Fruit fly (Drosophila melanogaster) whole organism, embryonic: ENCODE measurements around the gene nAChRalpha5.
A peak's percentile ranks its signal among the peaks of the same experiment; 100 is the strongest.

Experiments
- Aef1 ChIP-seq: fragments of 200-800 bp; sonication (Bioruptor generic); IDR thresholded peaks from 3 replicates; pipeline ENCODE4 v1.3.6; 2022; ENCODE audit warnings: missing biosample characterization, missing genetic modification characterization
- Bteb2 ChIP-seq: fragments of 200-800 bp; sonication (Bioruptor generic); optimal IDR thresholded peaks from 2 replicates; lab custom pipeline; 2016; ENCODE audit warnings: missing biosample characterization, missing genetic modification characterization
- CG12769 ChIP-seq: fragments of 200-800 bp; sonication (Bioruptor generic); optimal IDR thresholded peaks from 2 replicates; lab custom pipeline; 2019; ENCODE audit warnings: missing biosample characterization, mild to moderate bottlenecking, missing genetic modification characterization, moderate library complexity
- CG13624 ChIP-seq: fragments of 200-800 bp; sonication (Bioruptor generic); optimal IDR thresholded peaks from 2 replicates; lab custom pipeline; 2016; ENCODE audit warnings: missing biosample characterization, missing genetic modification characterization
- CG14667 ChIP-seq: fragments of 200-800 bp; sonication (Bioruptor generic); IDR thresholded peaks from 2 replicates; pipeline ENCODE4 v1.3.6; 2022; ENCODE audit warnings: missing biosample characterization, missing genetic modification characterization
- CG17328 ChIP-seq: fragments of 200-800 bp; sonication (Bioruptor generic); IDR thresholded peaks from 2 replicates; pipeline ENCODE4 v1.3.6; 2022; ENCODE audit warnings: missing biosample characterization, missing genetic modification characterization
- CG17361 ChIP-seq: fragments of 200-800 bp; sonication (Bioruptor generic); IDR thresholded peaks from 3 replicates; pipeline ENCODE4 v1.3.6; 2022; ENCODE audit warnings: missing biosample characterization, missing genetic modification characterization
- CG1792 ChIP-seq: fragments of 200-800 bp; sonication (Bioruptor generic); optimal IDR thresholded peaks from 2 replicates; lab custom pipeline; 2016; ENCODE audit warnings: missing biosample characterization, missing genetic modification characterization
- CG34376 ChIP-seq: fragments of 200-800 bp; sonication (Bioruptor generic); optimal IDR thresholded peaks from 2 replicates; lab custom pipeline; 2018; ENCODE audit warnings: missing biosample characterization, mild to moderate bottlenecking, missing genetic modification characterization
- CG3838 ChIP-seq: fragments of 200-800 bp; sonication (Bioruptor generic); optimal IDR thresholded peaks from 3 replicates; lab custom pipeline; 2016; ENCODE audit warnings: missing biosample characterization, missing genetic modification characterization
- CG4820 ChIP-seq: fragments of 200-800 bp; sonication (Bioruptor generic); optimal IDR thresholded peaks from 3 replicates; lab custom pipeline; 2016; ENCODE audit warnings: missing biosample characterization, missing genetic modification characterization
- CG7745 ChIP-seq: fragments of 200-800 bp; sonication (Bioruptor generic); optimal IDR thresholded peaks from 2 replicates; lab custom pipeline; 2018; ENCODE audit warnings: missing biosample characterization, mild to moderate bottlenecking, missing genetic modification characterization, moderate library complexity
- CG7928 ChIP-seq: fragments of 200-800 bp; sonication (Bioruptor generic); optimal IDR thresholded peaks from 2 replicates; lab custom pipeline; 2017; ENCODE audit warnings: missing biosample characterization, mild to moderate bottlenecking, missing genetic modification characterization
- CG8281 ChIP-seq: fragments of 200-800 bp; sonication (Bioruptor generic); optimal IDR thresholded peaks from 2 replicates; lab custom pipeline; 2018; ENCODE audit warnings: missing biosample characterization, mild to moderate bottlenecking, missing genetic modification characterization, moderate library complexity
- CG9215 ChIP-seq: fragments of 200-800 bp; sonication (Bioruptor generic); IDR thresholded peaks from 2 replicates; pipeline ENCODE4 v1.3.6; 2022; ENCODE audit warnings: missing biosample characterization, missing genetic modification characterization
- CG9609 ChIP-seq: fragments of 200-800 bp; sonication (Bioruptor generic); optimal IDR thresholded peaks from 3 replicates; lab custom pipeline; 2016; ENCODE audit warnings: missing biosample characterization, missing genetic modification characterization
- CkIIα-i1 ChIP-seq: fragments of 200-800 bp; sonication (Bioruptor generic); IDR thresholded peaks from 2 replicates; pipeline ENCODE4 v1.3.6; 2022; ENCODE audit warnings: missing biosample characterization, missing genetic modification characterization
- Dad ChIP-seq: fragments of 200-800 bp; sonication (Bioruptor generic); optimal IDR thresholded peaks from 3 replicates; lab custom pipeline; 2016; ENCODE audit warnings: missing biosample characterization, missing genetic modification characterization
- Deaf1 ChIP-seq: fragments of 200-800 bp; optimal IDR thresholded peaks from 3 replicates; lab custom pipeline; 2019; ENCODE audit warnings: missing biosample characterization, mild to moderate bottlenecking, missing genetic modification characterization, moderate library complexity
- Dip2 ChIP-seq: fragments of 200-800 bp; sonication (Bioruptor generic); IDR thresholded peaks from 2 replicates; pipeline ENCODE4 v1.3.6; 2022; ENCODE audit warnings: missing biosample characterization, missing genetic modification characterization
- Dll ChIP-seq: fragments of 200-800 bp; sonication (Bioruptor generic); IDR thresholded peaks from 4 replicates; pipeline ENCODE4 v1.3.6; 2022; ENCODE audit warnings: missing biosample characterization, missing genetic modification characterization; ENCODE audit not compliant: partially characterized antibody
- Doc2 ChIP-seq: fragments of 200-800 bp; sonication (Bioruptor generic); IDR thresholded peaks from 2 replicates; pipeline ENCODE4 v1.3.6; 2022; ENCODE audit warnings: missing biosample characterization, missing genetic modification characterization
- ERR ChIP-seq: fragments of 200-800 bp; sonication (Bioruptor generic); optimal IDR thresholded peaks from 2 replicates; lab custom pipeline; 2016; ENCODE audit warnings: missing biosample characterization, missing genetic modification characterization
- Fer1 ChIP-seq: fragments of 200-800 bp; sonication (Bioruptor generic); optimal IDR thresholded peaks from 2 replicates; lab custom pipeline; 2017; ENCODE audit warnings: missing biosample characterization, mild to moderate bottlenecking, missing genetic modification characterization
- Hey ChIP-seq: fragments of 200-800 bp; sonication (Bioruptor generic); optimal IDR thresholded peaks from 3 replicates; lab custom pipeline; 2018; ENCODE audit warnings: missing biosample characterization, mild to moderate bottlenecking, missing genetic modification characterization
- Hmr ChIP-seq: fragments of 200-800 bp; sonication (Bioruptor generic); optimal IDR thresholded peaks from 3 replicates; lab custom pipeline; 2017; ENCODE audit warnings: mild to moderate bottlenecking, missing biosample characterization, missing genetic modification reagents, missing genetic modification characterization
- Hr3 ChIP-seq: fragments of 200-800 bp; sonication (Bioruptor generic); optimal IDR thresholded peaks from 3 replicates; lab custom pipeline; 2016; ENCODE audit warnings: missing biosample characterization, missing genetic modification characterization
- Hr78 ChIP-seq, 2 experiments: fragments of 200-800 bp in 1 of 2; fragments of >200 bp in 1 of 2; sonication (Bioruptor generic) in 1 of 2; optimal IDR thresholded peaks; 2 replicates each; lab custom pipeline; 2017 to 2019; ENCODE audit warnings: missing biosample characterization in 2 of 2, missing genetic modification characterization in 2 of 2, mild to moderate bottlenecking in 1 of 2, moderate library complexity in 1 of 2
- MTF-1 ChIP-seq: fragments of 200-800 bp; sonication (Bioruptor generic); optimal IDR thresholded peaks from 2 replicates; lab custom pipeline; 2018; ENCODE audit warnings: missing biosample characterization, mild to moderate bottlenecking, missing genetic modification characterization, borderline replicate concordance
- Mrtf ChIP-seq: fragments of 200-800 bp; sonication (Bioruptor generic); IDR thresholded peaks from 3 replicates; pipeline ENCODE4 v1.3.6; 2022; ENCODE audit warnings: missing biosample characterization, missing genetic modification characterization
- NFAT ChIP-seq: fragments of 200-800 bp; sonication (Bioruptor generic); IDR thresholded peaks from 2 replicates; pipeline ENCODE4 v1.3.6; 2022; ENCODE audit warnings: missing biosample characterization, missing genetic modification characterization
- Opbp ChIP-seq: fragments of 200-800 bp; sonication (Bioruptor generic); IDR thresholded peaks from 3 replicates; pipeline ENCODE4 v1.3.6; 2022; ENCODE audit warnings: missing biosample characterization, missing genetic modification characterization; ENCODE audit not compliant: partially characterized antibody
- PHDP ChIP-seq: fragments of 200-800 bp; sonication (Bioruptor generic); optimal IDR thresholded peaks from 3 replicates; lab custom pipeline; 2018; ENCODE audit warnings: missing biosample characterization, mild to moderate bottlenecking, missing genetic modification characterization, moderate library complexity
- Stat92E ChIP-seq, 3 experiments: fragments of >200 bp in 2 of 3; fragments of 200-800 bp in 1 of 3; sonication (Bioruptor generic) in 1 of 3; optimal IDR thresholded peaks; 2 replicates each; lab custom pipeline; 2017 to 2019; ENCODE audit warnings: missing biosample characterization in 3 of 3, missing genetic modification characterization in 3 of 3, mild to moderate bottlenecking in 1 of 3, moderate library complexity in 1 of 3
- Xrp1 ChIP-seq: fragments of 200-800 bp; sonication (Bioruptor generic); IDR thresholded peaks from 2 replicates; pipeline ENCODE4 v1.3.6; 2022; ENCODE audit warnings: missing biosample characterization, missing genetic modification characterization
- ase ChIP-seq: fragments of 200-800 bp; sonication (Bioruptor generic); IDR thresholded peaks from 3 replicates; pipeline ENCODE4 v1.3.6; 2022; ENCODE audit warnings: missing biosample characterization, missing genetic modification characterization
- az2 ChIP-seq: fragments of 200-800 bp; sonication (Bioruptor generic); optimal IDR thresholded peaks from 3 replicates; lab custom pipeline; 2016; ENCODE audit warnings: missing biosample characterization, missing genetic modification characterization
- bab2 ChIP-seq: fragments of 200-800 bp; sonication (Bioruptor generic); optimal IDR thresholded peaks from 2 replicates; lab custom pipeline; 2016; ENCODE audit warnings: missing biosample characterization, missing genetic modification characterization
- cato ChIP-seq: fragments of 200-800 bp; sonication (Bioruptor generic); optimal IDR thresholded peaks from 2 replicates; lab custom pipeline; 2016; ENCODE audit warnings: missing biosample characterization, missing genetic modification characterization, borderline replicate concordance
- chm ChIP-seq: fragments of 200-800 bp; sonication (Bioruptor generic); IDR thresholded peaks from 2 replicates; pipeline ENCODE4 v1.3.6; 2022; ENCODE audit warnings: missing biosample characterization, missing genetic modification characterization
- crp ChIP-seq, 2 experiments: fragments of 200-800 bp; sonication (Bioruptor generic); optimal IDR thresholded peaks; 2 replicates in 1 of 2; 3 replicates in 1 of 2; lab custom pipeline; 2017; ENCODE audit warnings: missing biosample characterization in 2 of 2, missing genetic modification characterization in 2 of 2, mild to moderate bottlenecking in 1 of 2, moderate library complexity in 1 of 2
- eve ChIP-seq, 2 experiments: fragments of >200 bp; optimal IDR thresholded peaks; 2 replicates each; lab custom pipeline; 2017; ENCODE audit warnings: missing biosample characterization in 2 of 2, missing genetic modification characterization in 2 of 2
- fd96Cb ChIP-seq: fragments of 200-800 bp; sonication (Bioruptor generic); optimal IDR thresholded peaks from 2 replicates; lab custom pipeline; 2018; ENCODE audit warnings: missing biosample characterization, mild to moderate bottlenecking, missing genetic modification characterization, moderate library complexity
- ind ChIP-seq: fragments of 200-800 bp; sonication (Bioruptor generic); optimal IDR thresholded peaks from 3 replicates; lab custom pipeline; 2016; ENCODE audit warnings: missing biosample characterization, missing genetic modification characterization
- nmo ChIP-seq: fragments of 200-800 bp; sonication (Bioruptor generic); optimal IDR thresholded peaks from 2 replicates; lab custom pipeline; 2018; ENCODE audit warnings: missing biosample characterization, mild to moderate bottlenecking, missing genetic modification characterization, moderate library complexity
- nom ChIP-seq: fragments of 200-800 bp; sonication (Bioruptor generic); optimal IDR thresholded peaks from 2 replicates; lab custom pipeline; 2017; ENCODE audit warnings: missing biosample characterization, missing genetic modification characterization, mild to moderate bottlenecking, moderate library complexity, missing genetic modification reagents
- sens ChIP-seq: fragments of 200-800 bp; sonication (Bioruptor generic); peaks from one replicate; lab custom pipeline; 2016; ENCODE audit warnings: missing biosample characterization, missing genetic modification characterization
- sima ChIP-seq: fragments of 200-800 bp; sonication (Bioruptor generic); optimal IDR thresholded peaks from 2 replicates; lab custom pipeline; 2016; ENCODE audit warnings: missing biosample characterization, missing genetic modification characterization
- tap ChIP-seq: fragments of 200-800 bp; optimal IDR thresholded peaks from 3 replicates; lab custom pipeline; 2019; ENCODE audit warnings: missing biosample characterization, mild to moderate bottlenecking, missing genetic modification characterization, moderate library complexity
- zen2 ChIP-seq: fragments of 200-800 bp; sonication (Bioruptor generic); IDR thresholded peaks from 3 replicates; pipeline ENCODE4 v1.3.6; 2022; ENCODE audit warnings: missing biosample characterization, missing genetic modification characterization; ENCODE audit not compliant: partially characterized antibody

The nAChRalpha5 gene

DNA sequence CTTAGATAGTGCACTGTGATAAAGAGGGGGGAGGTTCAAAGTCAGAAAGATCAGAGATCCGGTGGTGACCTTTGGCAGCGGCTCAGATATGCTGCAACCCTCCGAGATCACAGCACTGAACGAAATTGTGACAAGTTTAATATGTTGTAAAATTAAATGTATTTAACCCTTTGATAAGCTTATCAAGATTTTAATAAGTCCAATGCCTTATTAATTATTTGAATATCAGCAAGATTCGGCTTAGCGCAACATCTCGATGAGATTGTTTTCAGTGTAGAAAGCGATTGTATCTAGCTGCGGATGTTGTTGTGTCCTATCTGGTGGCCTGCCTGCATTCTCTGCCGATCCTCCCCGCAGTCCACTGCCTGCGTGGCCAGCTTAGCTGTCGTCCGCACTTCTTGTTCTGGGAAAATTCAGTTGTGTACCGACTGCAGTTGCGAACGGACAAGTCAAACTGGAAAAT, 7.2 kb downstream of the nAChRalpha5 start, which contains the start of gene NimC4 (continued):
- TF ChIP-seq sima (GFP tag; lab: Kevin White, UChicago), result no peak
- peak; percentile 99 for TF ChIP-seq sens (GFP tag; lab: Kevin White, UChicago)
- no peak for TF ChIP-seq CG12769
- no peak for TF ChIP-seq Dip2
- TF ChIP-seq chm (GFP tag; lab: Robert Waterston, UW), result peak; percentile 47; the same call in 1 of the 2 replicates
- no peak for TF ChIP-seq CkIIα-i1 (GFP tag; lab: Robert Waterston, UW)
- TF ChIP-seq Aef1, result no peak
- no peak for TF ChIP-seq Doc2 (GFP tag; lab: Robert Waterston, UW)
- peak; percentile 34; the same call in 1 of the 3 replicates for TF ChIP-seq Mrtf (GFP tag; lab: Robert Waterston, UW)
- TF ChIP-seq CG7928 (GFP tag; lab: Kevin White, UChicago), result no peak
- peak in 1 of 2 experiments; percentile 99 for TF ChIP-seq eve (GFP tag; optimal IDR thresholded peaks at IDR 0.05; lab: Kevin White, UChicago)
- no peak for TF ChIP-seq Hey
- peak; percentile 83 for TF ChIP-seq CG17361 (GFP tag; lab: Robert Waterston, UW)
- TF ChIP-seq bab2 (GFP tag; lab: Kevin White, UChicago), result peak; percentile 65
- peak; percentile 69 for TF ChIP-seq Hr3
- peak; percentile 87 for TF ChIP-seq CG17328 (GFP tag; lab: Robert Waterston, UW)
- TF ChIP-seq Stat92E (GFP tag; optimal IDR thresholded peaks at IDR 0.05; lab: Kevin White, UChicago), result peak in 1 of 3 experiments; percentile 80
- peak; percentile 89 for TF ChIP-seq CG4820 (GFP tag; lab: Kevin White, UChicago)
- peak; percentile 6 for TF ChIP-seq CG1792 (GFP tag; lab: Kevin White, UChicago)
- TF ChIP-seq NFAT (GFP tag; lab: Robert Waterston, UW), result peak; percentile 47; the same call in 1 of the 2 replicates
- peak; percentile 62 for TF ChIP-seq CG9215 (GFP tag; lab: Robert Waterston, UW)
- TF ChIP-seq nmo (GFP tag; lab: Kevin White, UChicago), result peak; percentile 85
- TF ChIP-seq Fer1 (GFP tag; lab: Kevin White, UChicago), result no peak
- TF ChIP-seq Xrp1, result peak; percentile 96
- peak; percentile 20 for TF ChIP-seq nom (GFP tag; lab: Kevin White, UChicago)
- peak; percentile 45 for TF ChIP-seq Dad (GFP tag; lab: Kevin White, UChicago)
- TF ChIP-seq Deaf1 (tag; lab: Kevin White, UChicago), result peak; percentile 1
- TF ChIP-seq MTF-1, result peak; percentile 69
- TF ChIP-seq crp (GFP tag; optimal IDR thresholded peaks at IDR 0.05; lab: Kevin White, UChicago), result no peak
- TF ChIP-seq CG13624, result peak; percentile 32
- TF ChIP-seq ind (GFP tag; lab: Kevin White, UChicago), result peak; percentile 15
- peak; percentile 27 for TF ChIP-seq CG8281
- no peak for TF ChIP-seq ase
- peak in 1 of 2 experiments; percentile 84 for TF ChIP-seq Hr78 (GFP tag; optimal IDR thresholded peaks at IDR 0.05; lab: Kevin White, UChicago)
- TF ChIP-seq CG9609 (GFP tag; lab: Kevin White, UChicago), result peak; percentile 69
- no peak for TF ChIP-seq Bteb2 (GFP tag; lab: Kevin White, UChicago)
- peak; percentile 60 for TF ChIP-seq cato (GFP tag; lab: Kevin White, UChicago)
- no peak for TF ChIP-seq zen2
- TF ChIP-seq CG34376 (GFP tag; lab: Kevin White, UChicago), result no peak
- TF ChIP-seq CG3838 (GFP tag; lab: Kevin White, UChicago), result peak; percentile 34
- peak; percentile 60 for TF ChIP-seq CG7745 (tag; lab: Kevin White, UChicago)
- TF ChIP-seq az2 (GFP tag; lab: Kevin White, UChicago), result peak; percentile 84
- TF ChIP-seq Dll (GFP tag; lab: Robert Waterston, UW), result no peak
- TF ChIP-seq ERR (GFP tag; lab: Kevin White, UChicago), result peak; percentile 29
- TF ChIP-seq fd96Cb (tag; lab: Kevin White, UChicago), result peak; percentile 79
- peak; percentile 52 for TF ChIP-seq tap (tag; lab: Kevin White, UChicago)
- no peak for TF ChIP-seq Hmr (GFP tag; lab: Kevin White, UChicago)
- TF ChIP-seq Opbp (GFP tag; lab: Robert Waterston, UW), result no peak
- TF ChIP-seq CG14667, result peak; percentile 61; the same call in 1 of the 2 replicates
- TF ChIP-seq PHDP (tag; lab: Kevin White, UChicago), result peak; percentile 20
